Fruit fly (Drosophila melanogaster) whole organism, prepupa: ENCODE measurements around the gene CG6409.

Source experiments
- CG10631 ChIP-seq: fragments of 200-800 bp; sonication (Bioruptor generic); optimal IDR thresholded peaks from 2 replicates; lab custom pipeline; 2016; ENCODE audit warnings: missing biosample characterization, missing genetic modification characterization
- CG10669 ChIP-seq: fragments of 200-800 bp; sonication (Bioruptor generic); optimal IDR thresholded peaks from 3 replicates; lab custom pipeline; 2018; ENCODE audit warnings: missing biosample characterization, mild to moderate bottlenecking, missing genetic modification characterization, moderate library complexity
- CG11294 ChIP-seq: fragments of 200-800 bp; sonication (Bioruptor generic); IDR thresholded peaks from 2 replicates; pipeline ENCODE4 v1.3.6; 2022; ENCODE audit warnings: missing biosample characterization, missing genetic modification characterization
- CG11762 ChIP-seq: fragments of 200-800 bp; sonication (Bioruptor generic); optimal IDR thresholded peaks from 3 replicates; lab custom pipeline; 2016; ENCODE audit warnings: missing biosample characterization, missing genetic modification characterization; ENCODE audit not compliant: insufficient read depth
- CG11902 ChIP-seq: fragments of 200-800 bp; sonication (Bioruptor generic); optimal IDR thresholded peaks from 3 replicates; lab custom pipeline; 2016; ENCODE audit warnings: missing biosample characterization, missing genetic modification characterization
- CG1621 ChIP-seq: fragments of 200-800 bp; sonication (Bioruptor generic); optimal IDR thresholded peaks from 3 replicates; lab custom pipeline; 2018; ENCODE audit warnings: missing biosample characterization, mild to moderate bottlenecking, missing genetic modification characterization
- CG3032 ChIP-seq: fragments of 200-800 bp; optimal IDR thresholded peaks from 2 replicates; lab custom pipeline; 2019; ENCODE audit warnings: missing biosample characterization, mild to moderate bottlenecking, missing genetic modification characterization, moderate library complexity
- CG32006 ChIP-seq: fragments of 200-800 bp; sonication (Bioruptor generic); optimal IDR thresholded peaks from 3 replicates; lab custom pipeline; 2017; ENCODE audit warnings: missing biosample characterization, mild to moderate bottlenecking, missing genetic modification characterization
- CG34406 ChIP-seq: fragments of 200-800 bp; sonication (Bioruptor generic); optimal IDR thresholded peaks from 3 replicates; lab custom pipeline; 2016; ENCODE audit warnings: missing biosample characterization, missing genetic modification characterization
- CG3919 ChIP-seq: fragments of 200-800 bp; sonication (Bioruptor generic); optimal IDR thresholded peaks from 3 replicates; lab custom pipeline; 2016; ENCODE audit warnings: missing biosample characterization, missing genetic modification characterization
- CG4318 ChIP-seq: fragments of 200-800 bp; sonication (Bioruptor generic); optimal IDR thresholded peaks from 3 replicates; lab custom pipeline; 2017; ENCODE audit warnings: missing biosample characterization, mild to moderate bottlenecking, missing genetic modification characterization
- CG6163 ChIP-seq: fragments of 200-800 bp; sonication (Bioruptor generic); IDR thresholded peaks from 3 replicates; pipeline ENCODE4 v1.3.6; 2022; ENCODE audit warnings: missing biosample characterization, missing genetic modification characterization
- CG6276 ChIP-seq: fragments of 200-800 bp; sonication (Bioruptor generic); optimal IDR thresholded peaks from 2 replicates; lab custom pipeline; 2017; ENCODE audit warnings: missing biosample characterization, mild to moderate bottlenecking, missing genetic modification characterization
- CG8119 ChIP-seq: fragments of 200-800 bp; sonication (Bioruptor generic); IDR thresholded peaks from 3 replicates; pipeline ENCODE4 v1.3.6; 2022; ENCODE audit warnings: missing biosample characterization, missing genetic modification characterization
- CG8319 ChIP-seq: fragments of 200-800 bp; sonication (Bioruptor generic); optimal IDR thresholded peaks from 3 replicates; lab custom pipeline; 2016; ENCODE audit warnings: missing biosample characterization, missing genetic modification characterization
- CG8632 ChIP-seq: fragments of 200-800 bp; sonication (Bioruptor generic); optimal IDR thresholded peaks from 3 replicates; lab custom pipeline; 2016; ENCODE audit warnings: missing biosample characterization, missing genetic modification characterization
- CG9139 ChIP-seq: fragments of 200-800 bp; sonication (Bioruptor generic); optimal IDR thresholded peaks from 3 replicates; lab custom pipeline; 2017; ENCODE audit warnings: missing biosample characterization, mild to moderate bottlenecking, missing genetic modification characterization
- Eip75B ChIP-seq: fragments of 200-800 bp; sonication (Bioruptor generic); optimal IDR thresholded peaks from 3 replicates; lab custom pipeline; 2016; ENCODE audit warnings: missing biosample characterization, missing genetic modification characterization
- Eip78C ChIP-seq: fragments of 200-800 bp; sonication (Bioruptor generic); peaks from one replicate; lab custom pipeline; 2016; ENCODE audit warnings: missing biosample characterization, missing genetic modification characterization
- Eip93F ChIP-seq: fragments of 200-800 bp; sonication (Bioruptor generic); optimal IDR thresholded peaks from 2 replicates; lab custom pipeline; 2016; ENCODE audit warnings: missing biosample characterization, mild to moderate bottlenecking, missing genetic modification characterization
- Ets21C ChIP-seq: fragments of 200-800 bp; sonication (Bioruptor generic); optimal IDR thresholded peaks from 3 replicates; lab custom pipeline; 2016; ENCODE audit warnings: missing biosample characterization, missing genetic modification characterization
- Ets96B ChIP-seq: fragments of 200-800 bp; optimal IDR thresholded peaks from 2 replicates; lab custom pipeline; 2019; ENCODE audit warnings: missing biosample characterization, mild to moderate bottlenecking, missing genetic modification characterization, moderate library complexity
- Gug ChIP-seq: fragments of 200-800 bp; sonication (Bioruptor generic); IDR thresholded peaks from 2 replicates; pipeline ENCODE4 v1.3.6; 2022; ENCODE audit warnings: missing biosample characterization, missing genetic modification characterization
- Hr38 ChIP-seq: sonication (Bioruptor generic); optimal IDR thresholded peaks from 2 replicates; lab custom pipeline; 2016; ENCODE audit warnings: missing biosample characterization, missing genetic modification characterization
- Hr39 ChIP-seq: fragments of 200-800 bp; sonication (Bioruptor generic); optimal IDR thresholded peaks from 2 replicates; lab custom pipeline; 2016; ENCODE audit warnings: missing biosample characterization, missing genetic modification characterization
- Hr4 ChIP-seq: fragments of 200-800 bp; sonication (Bioruptor generic); optimal IDR thresholded peaks from 3 replicates; lab custom pipeline; 2016; ENCODE audit warnings: missing biosample characterization, missing genetic modification characterization
- Lpt ChIP-seq: fragments of 200-800 bp; sonication (Bioruptor generic); optimal IDR thresholded peaks from 3 replicates; lab custom pipeline; 2016; ENCODE audit warnings: missing biosample characterization, missing genetic modification characterization
- Met ChIP-seq: fragments of 200-800 bp; sonication (Bioruptor generic); optimal IDR thresholded peaks from 3 replicates; lab custom pipeline; 2016; ENCODE audit warnings: missing biosample characterization, missing genetic modification characterization
- OdsH ChIP-seq: fragments of 200-800 bp; sonication (Bioruptor generic); optimal IDR thresholded peaks from 3 replicates; lab custom pipeline; 2016; ENCODE audit warnings: missing biosample characterization, missing genetic modification characterization
- Sox102F ChIP-seq: fragments of 200-800 bp; sonication (Bioruptor generic); optimal IDR thresholded peaks from 2 replicates; lab custom pipeline; 2016; ENCODE audit warnings: missing biosample characterization, mild to moderate bottlenecking, missing genetic modification characterization
- Sox14 ChIP-seq: fragments of 200-800 bp; sonication (Bioruptor generic); optimal IDR thresholded peaks from 3 replicates; lab custom pipeline; 2016; ENCODE audit warnings: missing biosample characterization, missing genetic modification characterization
- Sox15 ChIP-seq: fragments of 200-800 bp; sonication (Bioruptor generic); optimal IDR thresholded peaks from 3 replicates; lab custom pipeline; 2016; ENCODE audit warnings: missing biosample characterization, missing genetic modification characterization
- acj6 ChIP-seq: fragments of 200-800 bp; sonication (Bioruptor generic); optimal IDR thresholded peaks from 3 replicates; lab custom pipeline; 2016; ENCODE audit warnings: missing biosample characterization, missing genetic modification characterization
- cyc ChIP-seq: fragments of 200-800 bp; sonication (Bioruptor generic); optimal IDR thresholded peaks from 3 replicates; lab custom pipeline; 2016; ENCODE audit warnings: missing biosample characterization, missing genetic modification characterization
- dac ChIP-seq: fragments of 200-800 bp; sonication (Bioruptor generic); optimal IDR thresholded peaks from 2 replicates; lab custom pipeline; 2017; ENCODE audit warnings: missing biosample characterization, mild to moderate bottlenecking, missing genetic modification characterization
- eg ChIP-seq: fragments of 200-800 bp; sonication (Bioruptor generic); IDR thresholded peaks from 3 replicates; pipeline ENCODE4 v1.3.6; 2022; ENCODE audit warnings: missing biosample characterization, missing genetic modification characterization
- esn ChIP-seq: fragments of 200-800 bp; sonication (Bioruptor generic); optimal IDR thresholded peaks from 2 replicates; lab custom pipeline; 2016; ENCODE audit warnings: missing biosample characterization, mild to moderate bottlenecking, missing genetic modification characterization, moderate library complexity
- fd59A ChIP-seq: fragments of 200-800 bp; sonication (Bioruptor generic); optimal IDR thresholded peaks from 2 replicates; lab custom pipeline; 2017; ENCODE audit warnings: missing biosample characterization, mild to moderate bottlenecking, missing genetic modification characterization, missing genetic modification reagents
- fd85E ChIP-seq: fragments of 200-800 bp; sonication (Bioruptor generic); optimal IDR thresholded peaks from 3 replicates; lab custom pipeline; 2016; ENCODE audit warnings: missing biosample characterization, missing genetic modification characterization
- fkh ChIP-seq: fragments of 200-800 bp; sonication (Bioruptor generic); optimal IDR thresholded peaks from 3 replicates; lab custom pipeline; 2017; ENCODE audit warnings: missing biosample characterization, mild to moderate bottlenecking, missing genetic modification characterization, moderate library complexity
- lz ChIP-seq: fragments of 200-800 bp; sonication (Bioruptor generic); optimal IDR thresholded peaks from 3 replicates; lab custom pipeline; 2016; ENCODE audit warnings: missing biosample characterization, missing genetic modification characterization
- net ChIP-seq: fragments of 200-800 bp; sonication (Bioruptor generic); optimal IDR thresholded peaks from 3 replicates; lab custom pipeline; 2016; ENCODE audit warnings: missing biosample characterization, missing genetic modification characterization
- pdm3 ChIP-seq: fragments of 200-800 bp; sonication (Bioruptor generic); optimal IDR thresholded peaks from 3 replicates; lab custom pipeline; 2016; ENCODE audit warnings: missing biosample characterization, missing genetic modification characterization
- salr ChIP-seq, 2 experiments: fragments of 200-800 bp; sonication (Bioruptor generic); optimal IDR thresholded peaks; 3 replicates each; lab custom pipeline; 2016 to 2018; ENCODE audit warnings: missing biosample characterization in 2 of 2, missing genetic modification characterization in 2 of 2, mild to moderate bottlenecking in 1 of 2
- spab ChIP-seq: fragments of 200-800 bp; sonication (Bioruptor generic); optimal IDR thresholded peaks from 2 replicates; lab custom pipeline; 2017; ENCODE audit warnings: missing biosample characterization, mild to moderate bottlenecking, missing genetic modification characterization, missing genetic modification reagents
- ss ChIP-seq, 2 experiments: fragments of 200-800 bp; sonication (Bioruptor generic); optimal IDR thresholded peaks; 2 replicates in 1 of 2; 3 replicates in 1 of 2; lab custom pipeline; 2017 to 2018; ENCODE audit warnings: mild to moderate bottlenecking in 2 of 2, missing biosample characterization in 2 of 2, missing genetic modification characterization in 2 of 2, moderate library complexity in 1 of 2
- svp ChIP-seq: fragments of 200-800 bp; sonication (Bioruptor generic); peaks from one replicate; lab custom pipeline; 2016; ENCODE audit warnings: missing biosample characterization, missing genetic modification characterization
- vri ChIP-seq: fragments of 200-800 bp; sonication (Bioruptor generic); optimal IDR thresholded peaks from 3 replicates; lab custom pipeline; 2016; ENCODE audit warnings: missing biosample characterization, mild to moderate bottlenecking, missing genetic modification characterization

CG6409 gene

dm6 chr3L:10928801-10929200 lies 46.6 kb upstream of the CG6409 start (continued):
- TF ChIP-seq Ets96B (tag; lab: Kevin White, UChicago) = peak; percentile 89
- peak; percentile 36 for TF ChIP-seq acj6 (GFP tag; lab: Kevin White, UChicago)
- peak; percentile 55 for TF ChIP-seq fd59A (GFP tag; lab: Kevin White, UChicago)
- TF ChIP-seq CG3032 (tag; lab: Kevin White, UChicago) = peak; percentile 90
- peak; percentile 86 for TF ChIP-seq Eip75B (GFP tag; lab: Kevin White, UChicago)
- TF ChIP-seq fd85E = peak; percentile 62
- no peak for TF ChIP-seq Sox14 (GFP tag; lab: Kevin White, UChicago)
- no peak for TF ChIP-seq dac
- no peak for TF ChIP-seq CG6276 (GFP tag; lab: Kevin White, UChicago)
- TF ChIP-seq lz (GFP tag; lab: Kevin White, UChicago) = peak; percentile 33
- peak; percentile 52 for TF ChIP-seq CG8632 (GFP tag; lab: Kevin White, UChicago)
- peak; percentile 88 for TF ChIP-seq Eip78C
- TF ChIP-seq CG6163 (GFP tag; lab: Robert Waterston, UW) = peak; percentile 87
- peak; percentile 78 for TF ChIP-seq svp
- TF ChIP-seq CG8319 (GFP tag; lab: Kevin White, UChicago) = peak; percentile 87
- peak; percentile 36 for TF ChIP-seq OdsH
- TF ChIP-seq Hr38 (GFP tag; lab: Kevin White, UChicago) = no peak
- TF ChIP-seq Ets21C (GFP tag; lab: Kevin White, UChicago) = no peak

dm6 chr3L:10927953-10928352 lies 45.8 kb upstream of the CG6409 start:
- TF ChIP-seq salr (GFP tag; optimal IDR thresholded peaks at IDR 0.05; lab: Kevin White, UChicago) (peak in 1 of 2 experiments; percentile 13), Eip93F (GFP tag; lab: Kevin White, UChicago) (no peak), Ets96B (tag; lab: Kevin White, UChicago) (peak; percentile 58), Eip75B (GFP tag; lab: Kevin White, UChicago) (peak; percentile 53), spab (peak; percentile 49), CG3032 (tag; lab: Kevin White, UChicago) (peak; percentile 54), vri (GFP tag; lab: Kevin White, UChicago) (no peak), Ets21C (GFP tag; lab: Kevin White, UChicago) (no peak), CG10669 (GFP tag; lab: Kevin White, UChicago) (peak; percentile 60), Eip78C (peak; percentile 92), cyc (GFP tag; lab: Kevin White, UChicago) (no peak), Sox15 (GFP tag; lab: Kevin White, UChicago) (no peak), CG8632 (GFP tag; lab: Kevin White, UChicago) (peak; percentile 62), CG32006 (GFP tag; lab: Kevin White, UChicago) (peak; percentile 71), CG8119 (GFP tag; lab: Robert Waterston, UW) (peak; percentile 71), CG8319 (GFP tag; lab: Kevin White, UChicago) (peak; percentile 39), Hr4 (GFP tag; lab: Kevin White, UChicago) (peak; percentile 65), lz (GFP tag; lab: Kevin White, UChicago) (peak; percentile 33), eg (peak; percentile 61; the same call in 2 of the 3 replicates), CG6276 (GFP tag; lab: Kevin White, UChicago) (peak; percentile 48), CG34406 (GFP tag; lab: Kevin White, UChicago) (peak; percentile 62), dac (peak; percentile 60), fd85E (no peak), CG6163 (GFP tag; lab: Robert Waterston, UW) (peak; percentile 60), Sox14 (GFP tag; lab: Kevin White, UChicago) (peak; percentile 33), esn (peak; percentile 34), CG3919 (GFP tag; lab: Kevin White, UChicago) (peak; percentile 67), CG1621 (tag; lab: Kevin White, UChicago) (peak; percentile 30), fd59A (GFP tag; lab: Kevin White, UChicago) (peak; percentile 30), CG10631 (GFP tag; lab: Kevin White, UChicago) (peak; percentile 60), Met (peak; percentile 35), fkh (GFP tag; lab: Kevin White, UChicago) (no peak), CG11762 (GFP tag; lab: Kevin White, UChicago) (peak; percentile 52), CG4318 (GFP tag; lab: Kevin White, UChicago) (peak; percentile 51), pdm3 (GFP tag; lab: Kevin White, UChicago) (peak; percentile 48), Lpt (GFP tag; lab: Kevin White, UChicago) (peak; percentile 55), Sox102F (no peak), Gug (GFP tag; lab: Robert Waterston, UW) (peak; percentile 48), Hr39 (GFP tag; lab: Kevin White, UChicago) (no peak), CG9139 (GFP tag; lab: Kevin White, UChicago) (peak; percentile 38), net (peak; percentile 43), CG11294 (GFP tag; lab: Robert Waterston, UW) (peak; percentile 42), ss (GFP tag; optimal IDR thresholded peaks at IDR 0.05; lab: Kevin White, UChicago) (peak; percentile 14 to 36), CG11902 (GFP tag; lab: Kevin White, UChicago) (peak; percentile 19), svp (peak; percentile 65)
